Worm (Caenorhabditis elegans) whole organism, L4/young adult: Measurements from ENCODE around the gene srw-143.

ENCODE experiments used
- W03F9.2 ChIP-seq: fragments of 150-350 bp; optimal IDR thresholded peaks from 2 replicates; lab custom pipeline; 2014; ENCODE audit warnings: missing biosample characterization, missing genetic modification characterization
- dao-5 ChIP-seq: sonication (generic microtip); optimal IDR thresholded peaks from 2 replicates; lab custom pipeline; 2016; ENCODE audit warnings: missing genotype, missing genetic modification characterization, moderate library complexity, missing compliant biosample characterization
- him-1 ChIP-seq: sonication (generic microtip); optimal IDR thresholded peaks from 2 replicates; lab custom pipeline; 2016; ENCODE audit warnings: missing genotype, missing genetic modification reagents, missing genetic modification characterization, missing compliant biosample characterization

- TF ChIP-seq him-1 = no peak
- TF ChIP-seq dao-5 = no peak
- no peak for TF ChIP-seq W03F9.2
These were observed 16.9 kb upstream of the srw-143 start, which contains the start of gene srw-142 for ce11 chrV:2958202-2958601.
